Worm (Caenorhabditis elegans): Measurements from ENCODE around the gene moc-3.

moc-3 gene

DNA sequence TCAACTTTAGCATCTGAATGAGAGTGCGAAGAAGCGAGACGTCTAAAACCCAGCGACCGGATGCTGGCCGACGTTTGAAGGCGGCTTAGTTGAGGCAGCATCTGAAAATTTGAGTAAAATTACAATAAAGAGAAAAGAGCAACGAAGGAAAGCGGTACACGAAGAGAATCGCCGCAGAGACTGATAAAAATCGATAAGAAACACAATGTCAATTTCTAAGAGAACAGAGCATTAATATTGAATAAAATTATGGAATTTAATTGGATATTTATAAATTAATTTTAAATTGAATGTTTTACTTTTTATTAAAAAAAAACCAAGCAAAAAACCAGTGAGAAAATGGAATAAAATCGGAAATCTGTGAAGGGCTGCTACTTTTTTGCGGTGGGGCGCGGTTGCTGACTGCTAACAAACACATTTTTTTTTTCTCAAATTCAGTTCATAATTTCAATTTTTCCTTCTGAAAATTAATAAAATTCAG lies at the start of gene moc-3, which contains the start of gene ndub-11:
Gene moc-3, plus strand, starts transcription at position 431 of the 481 bp plus-strand sequence.
Gene ndub-11, minus strand, starts transcription at position 101 of the 481 bp plus-strand sequence.
- TF ChIP-seq C34F6.9 (tag; optimal IDR thresholded peaks at IDR 0.05), result peak; percentile 29
- TF ChIP-seq nhr-11 (tag; optimal IDR thresholded peaks at IDR 0.05), result no peak
- peak; percentile 29 for TF ChIP-seq unc-55 (GFP tag; optimal IDR thresholded peaks at IDR 0.05)

DNA sequence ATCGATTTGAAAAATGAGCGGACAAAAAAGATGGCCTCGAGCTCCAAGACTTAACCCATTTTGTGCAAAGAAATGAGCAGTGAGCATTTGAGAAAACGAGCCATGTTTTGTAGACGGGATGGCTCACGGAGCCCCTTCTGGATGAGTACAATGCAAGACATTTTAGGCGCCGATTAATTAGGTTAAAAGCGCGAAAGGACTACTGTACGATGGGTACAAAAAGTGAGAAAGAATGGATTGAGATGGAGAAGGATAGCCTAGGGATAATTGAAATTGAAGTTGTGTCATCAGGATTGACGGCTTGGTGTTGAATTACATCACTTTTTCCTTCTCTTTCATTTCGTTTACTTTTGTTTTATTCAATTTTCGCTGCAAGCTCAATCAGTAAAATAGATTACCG lies 49.6 kb upstream of the moc-3 start:
- TF ChIP-seq egl-27 (tag; optimal IDR thresholded peaks at IDR 0.05) (no peak), ama-1 (optimal IDR thresholded peaks at IDR 0.05) (no peak), mab-5 (tag; optimal IDR thresholded peaks at IDR 0.05) (no peak), lin-39 (tag; optimal IDR thresholded peaks at IDR 0.05) (no peak), lin-11 (tag; optimal IDR thresholded peaks at IDR 0.05) (no peak), mbf-1 (tag; optimal IDR thresholded peaks at IDR 0.05) (no peak), dmd-4 (tag; optimal IDR thresholded peaks at IDR 0.05) (no peak), nhr-21 (tag; optimal IDR thresholded peaks at IDR 0.05) (no peak), aly-2 (tag; optimal IDR thresholded peaks at IDR 0.05) (no peak), unc-62 (GFP tag; optimal IDR thresholded peaks at IDR 0.05) (no peak), nhr-237 (tag; optimal IDR thresholded peaks at IDR 0.05) (no peak), elt-3 (tag; optimal IDR thresholded peaks at IDR 0.05) (no peak)

DNA sequence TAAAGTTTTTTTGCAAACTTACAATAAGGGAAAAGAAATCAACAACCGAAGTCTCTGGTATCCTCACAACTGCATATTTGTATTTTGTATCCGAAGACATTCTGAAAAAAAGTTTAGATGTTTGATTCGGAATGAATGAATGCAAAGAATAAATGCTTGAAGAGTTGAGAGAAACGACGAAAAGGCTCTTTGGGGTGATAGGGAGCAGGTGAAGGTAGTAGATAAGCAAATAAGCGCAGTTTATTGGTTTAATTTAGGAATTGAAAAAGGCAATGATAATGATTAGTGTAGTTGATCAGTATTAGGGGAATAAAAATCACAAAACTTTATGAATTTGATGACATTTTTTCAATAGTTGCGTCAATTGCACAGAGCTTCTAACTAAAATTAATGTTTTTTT lies 43.8 kb upstream of the moc-3 start, which contains the start of gene nsy-7:
Gene nsy-7, minus strand, starts transcription at position 101 of the 400 bp plus-strand sequence.
- TF ChIP-seq mbf-1 (tag; optimal IDR thresholded peaks at IDR 0.05) (no peak), fos-1 (tag; optimal IDR thresholded peaks at IDR 0.05) (peak; percentile 0)

DNA sequence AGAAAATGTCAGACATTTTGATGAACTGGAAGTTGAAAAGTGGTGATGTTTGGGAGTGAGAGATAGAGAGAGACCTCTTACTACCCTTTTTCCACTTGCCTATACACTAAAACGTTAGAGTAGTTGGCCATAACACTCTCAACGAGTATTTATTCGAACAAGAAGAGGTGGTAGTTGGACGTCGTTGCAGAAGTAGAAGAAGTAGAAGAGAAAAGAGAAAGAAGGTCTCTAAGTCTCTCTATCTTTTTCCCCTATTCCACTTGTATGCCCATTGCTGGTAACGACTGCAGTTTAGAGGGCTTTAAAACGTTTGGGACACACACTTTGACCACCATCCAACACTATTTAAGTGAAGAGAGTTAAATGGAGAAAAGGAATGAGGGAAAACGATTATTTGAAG lies 38.8 kb upstream of the moc-3 start:
- no peak for TF ChIP-seq sma-9 (GFP tag; optimal IDR thresholded peaks at IDR 0.05)
- no peak for TF ChIP-seq sma-9 (tag; optimal IDR thresholded peaks at IDR 0.05)
- no peak for TF ChIP-seq mdl-1 (tag; optimal IDR thresholded peaks at IDR 0.05)
- no peak for TF ChIP-seq F13H6.1 (tag; optimal IDR thresholded peaks at IDR 0.05)
- TF ChIP-seq lin-11 (tag; optimal IDR thresholded peaks at IDR 0.05), result no peak
- TF ChIP-seq elt-1 (tag; optimal IDR thresholded peaks at IDR 0.05), result no peak
- TF ChIP-seq ztf-11 (tag; optimal IDR thresholded peaks at IDR 0.05), result no peak
- TF ChIP-seq nhr-10 (tag; optimal IDR thresholded peaks at IDR 0.05), result no peak

DNA sequence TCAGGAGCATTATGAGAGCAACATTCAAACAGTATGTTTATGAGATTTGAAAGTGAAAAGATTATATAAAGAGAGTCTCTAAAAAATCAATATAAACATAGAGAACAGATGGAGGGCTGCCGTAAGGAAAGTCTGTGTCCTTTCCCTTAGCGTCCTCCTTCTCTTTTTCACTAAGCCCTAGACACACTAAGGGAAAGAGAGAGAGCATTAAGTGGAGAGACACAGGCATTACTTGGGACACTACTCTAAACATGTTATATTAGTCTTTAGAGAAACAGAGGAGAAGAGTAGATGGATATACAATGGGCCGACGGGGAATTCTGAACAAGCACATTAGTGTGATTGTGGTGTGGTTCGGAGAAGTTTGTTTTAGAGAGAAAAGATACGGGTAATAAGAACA lies 34.0 kb upstream of the moc-3 start:
- no peak for TF ChIP-seq Y55F3AM.14 (GFP tag; optimal IDR thresholded peaks at IDR 0.05)
- no peak for TF ChIP-seq sma-3 (GFP tag; optimal IDR thresholded peaks at IDR 0.05)
- no peak for TF ChIP-seq nhr-25 (tag; optimal IDR thresholded peaks at IDR 0.05)
- TF ChIP-seq egl-27 (tag; optimal IDR thresholded peaks at IDR 0.05), result no peak
- no peak for TF ChIP-seq ztf-1 (GFP tag; conservative IDR thresholded peaks at IDR 0.05)
- TF ChIP-seq ztf-4 (tag; optimal IDR thresholded peaks at IDR 0.05), result no peak
- TF ChIP-seq crh-2 (tag; optimal IDR thresholded peaks at IDR 0.05), result no peak
- TF ChIP-seq nhr-237 (tag; optimal IDR thresholded peaks at IDR 0.05), result no peak
- no peak for TF ChIP-seq ceh-82 (tag; optimal IDR thresholded peaks at IDR 0.05)
- no peak for TF ChIP-seq snpc-4 (tag; optimal IDR thresholded peaks at IDR 0.05)
- no peak for TF ChIP-seq C34F6.9 (tag; optimal IDR thresholded peaks at IDR 0.05)
- TF ChIP-seq aly-2 (tag; optimal IDR thresholded peaks at IDR 0.05), result no peak
- TF ChIP-seq unc-62 (GFP tag; optimal IDR thresholded peaks at IDR 0.05), result no peak
- no peak for TF ChIP-seq lin-39 (tag; optimal IDR thresholded peaks at IDR 0.05)
- no peak for TF ChIP-seq elt-3 (tag; optimal IDR thresholded peaks at IDR 0.05)

DNA sequence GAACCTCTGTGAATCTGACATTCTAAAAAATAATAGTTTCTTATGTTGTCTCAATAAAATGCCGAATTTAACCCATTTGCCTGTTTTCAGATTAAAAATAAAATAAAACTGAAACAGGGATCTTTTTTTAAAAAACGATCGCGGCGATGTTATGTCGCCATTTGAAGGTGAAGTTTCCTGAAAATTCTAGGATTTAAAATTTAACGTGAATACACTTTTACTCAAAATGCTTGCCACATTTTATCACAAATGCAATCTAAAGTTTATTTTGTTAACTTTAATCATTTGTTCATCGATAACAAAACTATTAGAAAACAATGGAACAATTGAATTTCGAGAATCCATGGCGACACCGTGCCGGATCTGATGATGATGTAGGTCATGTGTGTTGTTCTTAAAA lies 30.8 kb upstream of the moc-3 start, which contains the start of gene Y42H9AR.2:
Gene Y42H9AR.2, plus strand, starts transcription at position 301 of the 400 bp plus-strand sequence.
- TF ChIP-seq nhr-129 (tag; optimal IDR thresholded peaks at IDR 0.05), result no peak
- TF ChIP-seq ztf-4 (tag; optimal IDR thresholded peaks at IDR 0.05), result no peak
- no peak for TF ChIP-seq R02D3.7 (tag; optimal IDR thresholded peaks at IDR 0.05)
- no peak for TF ChIP-seq nhr-237 (tag; optimal IDR thresholded peaks at IDR 0.05)
- no peak for TF ChIP-seq Y55F3AM.14 (GFP tag; optimal IDR thresholded peaks at IDR 0.05)
- TF ChIP-seq unc-55 (GFP tag; optimal IDR thresholded peaks at IDR 0.05), result no peak
- no peak for TF ChIP-seq lin-11 (tag; optimal IDR thresholded peaks at IDR 0.05)
- no peak for TF ChIP-seq egl-27 (tag; optimal IDR thresholded peaks at IDR 0.05)
- TF ChIP-seq zag-1 (tag; optimal IDR thresholded peaks at IDR 0.05), result no peak
